In the genomic region with DNA sequence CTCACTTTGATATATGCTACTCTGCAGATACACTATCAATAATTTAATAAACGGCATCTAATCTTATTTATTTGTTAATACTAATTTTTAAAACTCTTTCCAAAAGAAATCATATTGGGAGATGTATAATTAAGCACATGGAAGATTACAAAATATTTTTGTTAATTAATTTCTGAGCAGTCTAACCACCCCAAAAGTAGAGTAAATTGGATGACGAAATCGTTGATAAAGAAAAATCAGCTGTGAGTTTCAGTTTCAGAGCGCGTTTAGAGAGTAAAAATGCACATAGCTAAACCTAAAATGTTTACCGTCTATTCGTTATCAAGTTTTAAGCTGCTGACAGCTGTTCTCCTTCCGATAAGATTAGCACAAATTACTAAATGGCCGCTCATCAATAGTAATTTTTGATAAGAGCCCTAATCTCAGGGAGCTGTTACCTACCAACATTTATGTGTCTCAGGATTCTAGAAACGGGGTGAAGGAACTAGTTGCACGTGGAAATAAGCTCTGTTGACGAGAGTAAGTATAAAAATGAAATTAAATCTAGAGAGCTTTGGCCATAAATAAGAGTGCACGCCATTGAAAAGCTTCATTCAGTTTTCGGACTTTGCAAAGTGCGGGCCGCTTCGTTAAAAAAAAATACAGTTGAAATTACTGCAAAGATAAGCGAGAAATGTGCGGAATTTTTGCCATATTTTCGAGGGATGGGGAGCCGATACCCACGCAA, we compare ENCODE assay signal across 1 fruit fly cellular context.
A peak's percentile ranks its signal among the peaks of the same experiment; 100 is the strongest.
TF ChIP-seq lines count a peak whose summit lies in the region.

Gene chb (plus strand): TSS at position 327 of the 727 bp plus-strand sequence.
Gene AsnS (plus strand): TSS at position 592 of the 727 bp plus-strand sequence.

TF ChIP-seq in whole organism, embryonic, 481 proteins besides CTCF, POLR2A, EP300 and RAD21 (continued from another document and continues in another):
- TF ChIP-seq HHEX (GFP tag; optimal IDR thresholded peaks at IDR 0.05; lab: Kevin White, UChicago), result peak; percentile 83
- TF ChIP-seq Bgb (GFP tag; IDR thresholded peaks at IDR 0.05; lab: Robert Waterston, UW; ENCODE audit: partially characterized antibody), result no peak
- TF ChIP-seq CG3838 (GFP tag; optimal IDR thresholded peaks at IDR 0.05; lab: Kevin White, UChicago), result peak; percentile 27
- TF ChIP-seq Adf1 (GFP tag; IDR thresholded peaks at IDR 0.05; lab: Robert Waterston, UW), result peak; percentile 43
- peak; percentile 94 for TF ChIP-seq nmo (GFP tag; optimal IDR thresholded peaks at IDR 0.05; lab: Kevin White, UChicago)
- TF ChIP-seq CG10147 (GFP tag; optimal IDR thresholded peaks at IDR 0.05; lab: Kevin White, UChicago), result peak; percentile 87
- peak; percentile 12; the same call in 1 of the 2 replicates for TF ChIP-seq crol (GFP tag; IDR thresholded peaks at IDR 0.05; lab: Robert Waterston, UW)
- TF ChIP-seq CG8765 (GFP tag; IDR thresholded peaks at IDR 0.05; lab: Robert Waterston, UW), result peak; percentile 29; the same call in 1 of the 2 replicates
- peak; percentile 81 for TF ChIP-seq CG14050 (GFP tag; IDR thresholded peaks at IDR 0.05; lab: Robert Waterston, UW)
- no peak for TF ChIP-seq zen2 (GFP tag; IDR thresholded peaks at IDR 0.05; lab: Robert Waterston, UW; ENCODE audit: partially characterized antibody)
- TF ChIP-seq inv (GFP tag; IDR thresholded peaks at IDR 0.05; lab: Robert Waterston, UW; ENCODE audit: partially characterized antibody), result no peak
- peak; percentile 85 for TF ChIP-seq Hsf (GFP tag; optimal IDR thresholded peaks at IDR 0.05; lab: Kevin White, UChicago)
- TF ChIP-seq CG7357 (GFP tag; IDR thresholded peaks at IDR 0.05; lab: Robert Waterston, UW), result peak; percentile 76
- no peak for TF ChIP-seq BEAF-32 (GFP tag; optimal IDR thresholded peaks at IDR 0.05; lab: Kevin White, UChicago)
- peak; percentile 93 for TF ChIP-seq CG17328 (GFP tag; IDR thresholded peaks at IDR 0.05; lab: Robert Waterston, UW)
- peak; percentile 89 for TF ChIP-seq CG17385 (GFP tag; optimal IDR thresholded peaks at IDR 0.05; lab: Kevin White, UChicago)
- TF ChIP-seq CG11723 (GFP tag; optimal IDR thresholded peaks at IDR 0.05; lab: Kevin White, UChicago), result peak; percentile 55
- no peak for TF ChIP-seq wek (GFP tag; optimal IDR thresholded peaks at IDR 0.05; lab: Kevin White, UChicago)
- peak; percentile 85 for TF ChIP-seq CG12104 (GFP tag; optimal IDR thresholded peaks at IDR 0.05; lab: Kevin White, UChicago)
- TF ChIP-seq Poxn (GFP tag; IDR thresholded peaks at IDR 0.05; lab: Robert Waterston, UW), result peak; percentile 26; the same call in 1 of the 2 replicates
- peak; percentile 81 for TF ChIP-seq CG3726 (GFP tag; IDR thresholded peaks at IDR 0.05; lab: Robert Waterston, UW)
- peak; percentile 94 for TF ChIP-seq CG12391 (tag; optimal IDR thresholded peaks at IDR 0.05; lab: Kevin White, UChicago)
- peak; percentile 96 for TF ChIP-seq row (GFP tag; IDR thresholded peaks at IDR 0.05; lab: Robert Waterston, UW)
- peak; percentile 80 for TF ChIP-seq onecut (GFP tag; IDR thresholded peaks at IDR 0.05; lab: Robert Waterston, UW)
- TF ChIP-seq tna (GFP tag; IDR thresholded peaks at IDR 0.05; lab: Robert Waterston, UW; ENCODE audit: partially characterized antibody), result no peak
- TF ChIP-seq CG18476 (GFP tag; optimal IDR thresholded peaks at IDR 0.05; lab: Kevin White, UChicago), result peak; percentile 73
- peak; percentile 88 for TF ChIP-seq Oaz (GFP tag; IDR thresholded peaks at IDR 0.05; lab: Robert Waterston, UW)
- no peak for TF ChIP-seq bigmax (GFP tag; optimal IDR thresholded peaks at IDR 0.05; lab: Kevin White, UChicago)
- TF ChIP-seq lbe (GFP tag; optimal IDR thresholded peaks at IDR 0.05; lab: Kevin White, UChicago), result peak; percentile 72
- peak; percentile 57 for TF ChIP-seq CG16863 (GFP tag; optimal IDR thresholded peaks at IDR 0.05; lab: Kevin White, UChicago)
- peak; percentile 59 for TF ChIP-seq CG8290 (GFP tag; optimal IDR thresholded peaks at IDR 0.05; lab: Kevin White, UChicago)
- TF ChIP-seq CG8290 (tag; optimal IDR thresholded peaks at IDR 0.05; lab: Kevin White, UChicago), result peak in 1 of 2 experiments; percentile 84
- no peak for TF ChIP-seq eve (GFP tag; optimal IDR thresholded peaks at IDR 0.05; lab: Kevin White, UChicago)
- peak; percentile 94 for TF ChIP-seq tgo (GFP tag; IDR thresholded peaks at IDR 0.05; lab: Robert Waterston, UW)
- TF ChIP-seq CG13123 (GFP tag; optimal IDR thresholded peaks at IDR 0.05; lab: Kevin White, UChicago), result peak; percentile 65
- peak; percentile 53 for TF ChIP-seq Nf-YC (tag; optimal IDR thresholded peaks at IDR 0.05; lab: Kevin White, UChicago)
- peak; percentile 94 for TF ChIP-seq tap (tag; optimal IDR thresholded peaks at IDR 0.05; lab: Kevin White, UChicago)
- no peak for TF ChIP-seq lov (optimal IDR thresholded peaks at IDR 0.05; lab: Kevin White, UChicago)
- TF ChIP-seq lov (GFP tag; IDR thresholded peaks at IDR 0.05; lab: Robert Waterston, UW), result peak; percentile 64; the same call in 1 of the 3 replicates
- peak; percentile 93 for TF ChIP-seq HmgZ (tag; optimal IDR thresholded peaks at IDR 0.05; lab: Kevin White, UChicago)
- TF ChIP-seq CG33557 (GFP tag; optimal IDR thresholded peaks at IDR 0.05; lab: Kevin White, UChicago), result no peak
- TF ChIP-seq CG8944 (GFP tag; optimal IDR thresholded peaks at IDR 0.05; lab: Kevin White, UChicago), result peak; percentile 59
- TF ChIP-seq D19B (GFP tag; optimal IDR thresholded peaks at IDR 0.05; lab: Kevin White, UChicago), result peak; percentile 68
- TF ChIP-seq exex (tag; optimal IDR thresholded peaks at IDR 0.05; lab: Kevin White, UChicago), result peak; percentile 67
- TF ChIP-seq Drgx (GFP tag; IDR thresholded peaks at IDR 0.05; lab: Robert Waterston, UW), result peak; percentile 89
- peak; percentile 44; the same call in 1 of the 2 replicates for TF ChIP-seq CkIIα-i1 (GFP tag; IDR thresholded peaks at IDR 0.05; lab: Robert Waterston, UW)
- TF ChIP-seq CG17568 (GFP tag; optimal IDR thresholded peaks at IDR 0.05; lab: Kevin White, UChicago), result peak; percentile 84
- no peak for TF ChIP-seq usp (GFP tag; optimal IDR thresholded peaks at IDR 0.05; lab: Kevin White, UChicago)
- peak; percentile 87 for TF ChIP-seq otp (GFP tag; IDR thresholded peaks at IDR 0.05; lab: Robert Waterston, UW)
- no peak for TF ChIP-seq gfzf (GFP tag; optimal IDR thresholded peaks at IDR 0.05; lab: Kevin White, UChicago)
- TF ChIP-seq CG10274 (GFP tag; optimal IDR thresholded peaks at IDR 0.05; lab: Kevin White, UChicago), result peak; percentile 56
- peak; percentile 86 for TF ChIP-seq CG12659 (GFP tag; optimal IDR thresholded peaks at IDR 0.05; lab: Kevin White, UChicago)
- peak; percentile 42; the same call in 1 of the 2 replicates for TF ChIP-seq aop (GFP tag; IDR thresholded peaks at IDR 0.05; lab: Robert Waterston, UW)
- TF ChIP-seq emc (GFP tag; optimal IDR thresholded peaks at IDR 0.05; lab: Kevin White, UChicago), result peak; percentile 43
- peak; percentile 95 for TF ChIP-seq HLH3B (GFP tag; IDR thresholded peaks at IDR 0.05; lab: Robert Waterston, UW)
- TF ChIP-seq CG6683 (GFP tag; optimal IDR thresholded peaks at IDR 0.05; lab: Kevin White, UChicago), result peak; percentile 75
- peak; percentile 96 for TF ChIP-seq PHDP (tag; optimal IDR thresholded peaks at IDR 0.05; lab: Kevin White, UChicago)
- TF ChIP-seq hb (GFP tag; IDR thresholded peaks at IDR 0.05; lab: Robert Waterston, UW; ENCODE audit: partially characterized antibody), result no peak
- TF ChIP-seq CG2889 (GFP tag; IDR thresholded peaks at IDR 0.05; lab: Robert Waterston, UW), result peak; percentile 88
- TF ChIP-seq CG18011 (GFP tag; optimal IDR thresholded peaks at IDR 0.05; lab: Kevin White, UChicago), result peak; percentile 69
- peak in 1 of 3 experiments; percentile 63 for TF ChIP-seq lola (GFP tag; optimal IDR thresholded peaks at IDR 0.05; lab: Kevin White, UChicago)
- TF ChIP-seq CG2129 (GFP tag; IDR thresholded peaks at IDR 0.05; lab: Robert Waterston, UW; ENCODE audit: partially characterized antibody), result no peak
- TF ChIP-seq pzg (GFP tag; optimal IDR thresholded peaks at IDR 0.05; lab: Kevin White, UChicago), result no peak
- peak; percentile 79 for TF ChIP-seq CG5953 (GFP tag; IDR thresholded peaks at IDR 0.05; lab: Robert Waterston, UW)
- TF ChIP-seq Side (GFP tag; optimal IDR thresholded peaks at IDR 0.05; lab: Kevin White, UChicago), result peak; percentile 46
- TF ChIP-seq E2f1 (GFP tag; IDR thresholded peaks at IDR 0.05; lab: Robert Waterston, UW), result peak; percentile 96
- TF ChIP-seq CG14860 (GFP tag; IDR thresholded peaks at IDR 0.05; lab: Robert Waterston, UW; ENCODE audit: partially characterized antibody), result no peak
- TF ChIP-seq CG10543 (GFP tag; optimal IDR thresholded peaks at IDR 0.05; lab: Kevin White, UChicago), result peak; percentile 19
- TF ChIP-seq CG1233 (GFP tag; optimal IDR thresholded peaks at IDR 0.05; lab: Kevin White, UChicago), result peak; percentile 87
- peak; percentile 95 for TF ChIP-seq fd3F (GFP tag; optimal IDR thresholded peaks at IDR 0.05; lab: Kevin White, UChicago)
- TF ChIP-seq ranshi (GFP tag; IDR thresholded peaks at IDR 0.05; lab: Robert Waterston, UW), result peak; percentile 92
- TF ChIP-seq bcd (GFP tag; optimal IDR thresholded peaks at IDR 0.05; lab: Kevin White, UChicago), result peak; percentile 89
- no peak for TF ChIP-seq cad (GFP tag; optimal IDR thresholded peaks at IDR 0.05; lab: Kevin White, UChicago)
- peak; percentile 87 for TF ChIP-seq CG11247 (GFP tag; IDR thresholded peaks at IDR 0.05; lab: Robert Waterston, UW)
- peak; percentile 96 for TF ChIP-seq CG15269 (tag; optimal IDR thresholded peaks at IDR 0.05; lab: Kevin White, UChicago)
- TF ChIP-seq CG11560 (tag; IDR thresholded peaks at IDR 0.05; lab: Robert Waterston, UW), result peak; percentile 71; the same call in 2 of the 3 replicates
- peak; percentile 71 for TF ChIP-seq ewg (GFP tag; optimal IDR thresholded peaks at IDR 0.05; lab: Kevin White, UChicago)
- TF ChIP-seq run (tag; optimal IDR thresholded peaks at IDR 0.05; lab: Kevin White, UChicago), result peak; percentile 90
- peak; percentile 76 for TF ChIP-seq sd (tag; optimal IDR thresholded peaks at IDR 0.05; lab: Kevin White, UChicago)
- TF ChIP-seq scrt (GFP tag; optimal IDR thresholded peaks at IDR 0.05; lab: Kevin White, UChicago), result no peak
- peak; percentile 61 for TF ChIP-seq pum (GFP tag; optimal IDR thresholded peaks at IDR 0.05; lab: Kevin White, UChicago)
- peak; percentile 64 to 72 for TF ChIP-seq chif (GFP tag; optimal IDR thresholded peaks at IDR 0.05; lab: Kevin White, UChicago)
- peak; percentile 34 for TF ChIP-seq Hmx (GFP tag; optimal IDR thresholded peaks at IDR 0.05; lab: Kevin White, UChicago)
- peak; percentile 80 for TF ChIP-seq nerfin-1 (tag; optimal IDR thresholded peaks at IDR 0.05; lab: Kevin White, UChicago)
- peak; percentile 27 for TF ChIP-seq sima (GFP tag; optimal IDR thresholded peaks at IDR 0.05; lab: Kevin White, UChicago)
- TF ChIP-seq CG12155 (GFP tag; optimal IDR thresholded peaks at IDR 0.05; lab: Kevin White, UChicago), result peak; percentile 86
- peak; percentile 62 for TF ChIP-seq CG17802 (tag; optimal IDR thresholded peaks at IDR 0.05; lab: Kevin White, UChicago)
- peak; percentile 48 for TF ChIP-seq CG1792 (GFP tag; optimal IDR thresholded peaks at IDR 0.05; lab: Kevin White, UChicago)
- TF ChIP-seq ken (GFP tag; IDR thresholded peaks at IDR 0.05; lab: Robert Waterston, UW), result peak; percentile 84
- TF ChIP-seq CG10431 (GFP tag; optimal IDR thresholded peaks at IDR 0.05; lab: Kevin White, UChicago), result no peak
- peak; percentile 96 for TF ChIP-seq CG11695 (GFP tag; IDR thresholded peaks at IDR 0.05; lab: Robert Waterston, UW)
- TF ChIP-seq dati (GFP tag; IDR thresholded peaks at IDR 0.05; lab: Robert Waterston, UW), result peak; percentile 44; the same call in 1 of the 2 replicates
- TF ChIP-seq pita (GFP tag; optimal IDR thresholded peaks at IDR 0.05; lab: Kevin White, UChicago), result no peak
- no peak for TF ChIP-seq CG14965 (GFP tag; optimal IDR thresholded peaks at IDR 0.05; lab: Kevin White, UChicago; ENCODE audit: borderline replicate concordance)
- peak; percentile 33; the same call in 1 of the 3 replicates for TF ChIP-seq sr (GFP tag; IDR thresholded peaks at IDR 0.05; lab: Robert Waterston, UW)
- no peak for TF ChIP-seq dm (GFP tag; optimal IDR thresholded peaks at IDR 0.05; lab: Kevin White, UChicago)
- TF ChIP-seq Scr (GFP tag; IDR thresholded peaks at IDR 0.05; lab: Robert Waterston, UW; ENCODE audit: partially characterized antibody), result no peak
- TF ChIP-seq bsh (GFP tag; optimal IDR thresholded peaks at IDR 0.05; lab: Kevin White, UChicago), result peak in 1 of 2 experiments; percentile 93
- peak; percentile 88 for TF ChIP-seq CG31224 (GFP tag; IDR thresholded peaks at IDR 0.05; lab: Robert Waterston, UW)
- TF ChIP-seq fd64A (GFP tag; optimal IDR thresholded peaks at IDR 0.05; lab: Kevin White, UChicago), result peak; percentile 7
- peak; percentile 79 for TF ChIP-seq ssp (GFP tag; IDR thresholded peaks at IDR 0.05; lab: Robert Waterston, UW)
- peak; percentile 10 for TF ChIP-seq CG11398 (GFP tag; optimal IDR thresholded peaks at IDR 0.05; lab: Kevin White, UChicago)
- peak; percentile 70 for TF ChIP-seq CG4404 (GFP tag; IDR thresholded peaks at IDR 0.05; lab: Robert Waterston, UW)
- peak; percentile 39 for TF ChIP-seq CG4617 (GFP tag; optimal IDR thresholded peaks at IDR 0.05; lab: Kevin White, UChicago; ENCODE audit: borderline replicate concordance)
- peak; percentile 91 for TF ChIP-seq H15 (GFP tag; IDR thresholded peaks at IDR 0.05; lab: Robert Waterston, UW)
- TF ChIP-seq NC2α (GFP tag; optimal IDR thresholded peaks at IDR 0.05; lab: Kevin White, UChicago), result peak; percentile 20
- peak; percentile 59 for TF ChIP-seq shn (GFP tag; optimal IDR thresholded peaks at IDR 0.05; lab: Kevin White, UChicago)
- TF ChIP-seq rib (GFP tag; IDR thresholded peaks at IDR 0.05; lab: Robert Waterston, UW), result peak; percentile 88
- TF ChIP-seq mirr (GFP tag; optimal IDR thresholded peaks at IDR 0.05; lab: Kevin White, UChicago), result peak; percentile 90
- TF ChIP-seq Spps (tag; optimal IDR thresholded peaks at IDR 0.05; lab: Kevin White, UChicago), result peak; percentile 66
- TF ChIP-seq CrebB (tag; optimal IDR thresholded peaks at IDR 0.05; lab: Kevin White, UChicago), result peak; percentile 87
- peak; percentile 84 for TF ChIP-seq CG6272 (GFP tag; IDR thresholded peaks at IDR 0.05; lab: Robert Waterston, UW)
- TF ChIP-seq CG17612 (GFP tag; IDR thresholded peaks at IDR 0.05; lab: Robert Waterston, UW), result peak; percentile 77
- TF ChIP-seq CG6854 (GFP tag; optimal IDR thresholded peaks at IDR 0.05; lab: Kevin White, UChicago), result peak; percentile 86
- peak; percentile 99 for TF ChIP-seq D19A (tag; optimal IDR thresholded peaks at IDR 0.05; lab: Kevin White, UChicago)
- TF ChIP-seq br (optimal IDR thresholded peaks at IDR 0.05; lab: Kevin White, UChicago), result no peak
- peak; percentile 97 for TF ChIP-seq Sox102F (GFP tag; optimal IDR thresholded peaks at IDR 0.05; lab: Kevin White, UChicago)
- TF ChIP-seq gcm2 (GFP tag; optimal IDR thresholded peaks at IDR 0.05; lab: Kevin White, UChicago), result no peak
- no peak for TF ChIP-seq h (optimal IDR thresholded peaks at IDR 0.05; lab: Kevin White, UChicago)
